Worm (Caenorhabditis elegans): ENCODE results near the gene W03B1.5.

ce11 chrIV:4347578-4348003 lies 655 bp upstream of the W03B1.5 start:
- TF ChIP-seq ztf-3 (GFP tag; optimal IDR thresholded peaks at IDR 0.05), result no peak
- no peak for TF ChIP-seq F57C9.4 (tag; optimal IDR thresholded peaks at IDR 0.05)
- TF ChIP-seq unc-62 (GFP tag; optimal IDR thresholded peaks at IDR 0.05), result no peak
- no peak for TF ChIP-seq K11D2.4 (GFP tag; IDR thresholded peaks at IDR 0.05)
- TF ChIP-seq lin-54 (GFP tag; optimal IDR thresholded peaks at IDR 0.05), result peak; percentile 51
- TF ChIP-seq madf-3 (GFP tag; IDR thresholded peaks at IDR 0.05), result peak; percentile 71
- no peak for TF ChIP-seq pha-4 (tag; optimal IDR thresholded peaks at IDR 0.05)
